Worm (Caenorhabditis elegans) whole organism, young adult: ENCODE results near the gene dyf-2.

ENCODE experiments used
- B0261.1 ChIP-seq: sonication (generic microtip); optimal IDR thresholded peaks from 2 replicates; lab custom pipeline; 2016; ENCODE audit warnings: mild to moderate bottlenecking, missing genetic modification characterization, moderate library complexity, missing compliant biosample characterization
- D2030.7 ChIP-seq: fragments of 200-800 bp; sonication (Bioruptor generic); IDR thresholded peaks from 2 replicates; pipeline ENCODE4 v1.3.6; 2022; ENCODE audit warnings: missing genetic modification reagents, missing genetic modification characterization, missing compliant biosample characterization
- F52B5.7 ChIP-seq: sonication (generic microtip); optimal IDR thresholded peaks from 2 replicates; lab custom pipeline; 2016; ENCODE audit warnings: mild to moderate bottlenecking, missing genetic modification characterization, missing compliant biosample characterization
- F55B11.4 ChIP-seq: sonication (generic microtip); optimal IDR thresholded peaks from 2 replicates; lab custom pipeline; 2016; ENCODE audit warnings: missing compliant biosample characterization, missing genetic modification characterization, borderline replicate concordance; ENCODE audit not compliant: insufficient read depth
- T26A5.8 ChIP-seq: sonication (generic microtip); optimal IDR thresholded peaks from 2 replicates; lab custom pipeline; 2016; ENCODE audit warnings: missing genetic modification characterization, missing compliant biosample characterization
- Y56A3A.18 ChIP-seq: fragments of 200-800 bp; sonication (Bioruptor generic); IDR thresholded peaks from 2 replicates; pipeline ENCODE4 v1.3.6; 2022; ENCODE audit warnings: missing genetic modification reagents, missing genetic modification characterization, missing compliant biosample characterization
- Y79H2A.3 ChIP-seq: fragments of 200-800 bp; sonication (Bioruptor generic); conservative IDR thresholded peaks from 2 replicates; pipeline ENCODE4 v1.3.6; 2022; ENCODE audit warnings: missing genetic modification reagents, missing genetic modification characterization, missing compliant biosample characterization
- Y95B8A.8 ChIP-seq: fragments of 200-800 bp; sonication (Bioruptor generic); IDR thresholded peaks from 2 replicates; pipeline ENCODE4 v1.3.6; 2022; ENCODE audit warnings: missing genetic modification reagents, missing genetic modification characterization, missing compliant biosample characterization
- bed-2 ChIP-seq: fragments of 200-800 bp; sonication (Bioruptor generic); IDR thresholded peaks from 2 replicates; pipeline ENCODE4 v1.3.6; 2022; ENCODE audit warnings: missing genetic modification reagents, missing genetic modification characterization, missing compliant biosample characterization
- ccch-3 ChIP-seq: fragments of 200-800 bp; sonication (Bioruptor generic); optimal IDR thresholded peaks from 2 replicates; lab custom pipeline; 2018; ENCODE audit warnings: mild to moderate bottlenecking, missing genetic modification characterization, missing compliant biosample characterization
- ceh-100 ChIP-seq: fragments of 200-800 bp; sonication (Bioruptor generic); IDR thresholded peaks from 2 replicates; pipeline ENCODE4 v1.3.6; 2022; ENCODE audit warnings: missing genetic modification reagents, missing genetic modification characterization, missing compliant biosample characterization
- chd-7 ChIP-seq: sonication (generic microtip); optimal IDR thresholded peaks from 2 replicates; lab custom pipeline; 2016; ENCODE audit warnings: mild to moderate bottlenecking, missing genetic modification characterization, moderate library complexity, missing compliant biosample characterization
- egl-44 ChIP-seq: fragments of 200-800 bp; sonication (Bioruptor generic); IDR thresholded peaks from 2 replicates; pipeline ENCODE4 v1.3.6; 2022; ENCODE audit warnings: missing genetic modification reagents, missing genetic modification characterization, missing compliant biosample characterization
- fkh-3 ChIP-seq: sonication (generic microtip); optimal IDR thresholded peaks from 2 replicates; lab custom pipeline; 2016; ENCODE audit warnings: mild to moderate bottlenecking, missing genetic modification characterization, missing compliant biosample characterization
- gei-17 ChIP-seq: fragments of 200-800 bp; sonication (Bioruptor generic); optimal IDR thresholded peaks from 2 replicates; lab custom pipeline; 2018; ENCODE audit warnings: mild to moderate bottlenecking, missing genetic modification characterization, missing compliant biosample characterization
- hmg-1.2 ChIP-seq: fragments of 200-800 bp; sonication (Bioruptor generic); IDR thresholded peaks from 2 replicates; pipeline ENCODE4 v1.3.6; 2022; ENCODE audit warnings: missing genetic modification reagents, missing genetic modification characterization, missing compliant biosample characterization
- hmg-20 ChIP-seq: fragments of 200-800 bp; sonication (Bioruptor generic); IDR thresholded peaks from 2 replicates; pipeline ENCODE4 v1.3.6; 2022; ENCODE audit warnings: missing genetic modification reagents, missing genetic modification characterization, missing compliant biosample characterization
- hrde-1 ChIP-seq: sonication (generic microtip); optimal IDR thresholded peaks from 2 replicates; lab custom pipeline; 2016; ENCODE audit warnings: missing genetic modification characterization, mild to moderate bottlenecking, missing compliant biosample characterization, moderate library complexity, missing genotype, missing genetic modification reagents, borderline replicate concordance
- hsf-1 ChIP-seq: fragments of 200-800 bp; sonication (Bioruptor generic); IDR thresholded peaks from 2 replicates; pipeline ENCODE4 v1.3.6; 2022; ENCODE audit warnings: missing genetic modification reagents, missing genetic modification characterization, missing compliant biosample characterization
- lag-1 ChIP-seq: fragments of 200-800 bp; sonication (Bioruptor generic); IDR thresholded peaks from 2 replicates; pipeline ENCODE4 v1.3.6; 2022; ENCODE audit warnings: missing genetic modification reagents, missing genetic modification characterization, missing compliant biosample characterization
- let-526 ChIP-seq: fragments of 200-800 bp; sonication (Bioruptor generic); IDR thresholded peaks from 2 replicates; pipeline ENCODE4 v1.3.6; 2022; ENCODE audit warnings: missing genetic modification reagents, missing genetic modification characterization, missing compliant biosample characterization
- let-607 ChIP-seq, 2 experiments: fragments of 200-800 bp in 1 of 2; sonication (Bioruptor generic) in 1 of 2; sonication (generic microtip) in 1 of 2; optimal IDR thresholded peaks; 2 replicates each; lab custom pipeline; 2016 to 2018; ENCODE audit warnings: mild to moderate bottlenecking in 2 of 2, missing compliant biosample characterization in 2 of 2, missing genetic modification characterization in 2 of 2, moderate library complexity in 2 of 2, missing genotype in 1 of 2
- lsl-1 ChIP-seq: fragments of 200-800 bp; sonication (Bioruptor generic); optimal IDR thresholded peaks from 2 replicates; lab custom pipeline; 2018; ENCODE audit warnings: mild to moderate bottlenecking, missing genetic modification characterization, moderate library complexity, missing compliant biosample characterization
- lsy-27 ChIP-seq: sonication (generic microtip); optimal IDR thresholded peaks from 2 replicates; lab custom pipeline; 2017; ENCODE audit warnings: missing genetic modification characterization, mild to moderate bottlenecking, missing compliant biosample characterization, antibody characterized with exemption, missing genotype, borderline replicate concordance; ENCODE audit not compliant: insufficient read depth
- mcd-1 ChIP-seq: fragments of 200-800 bp; sonication (Bioruptor generic); IDR thresholded peaks from 2 replicates; pipeline ENCODE4 v1.3.6; 2022; ENCODE audit warnings: missing genetic modification reagents, missing genetic modification characterization, missing compliant biosample characterization
- mxl-1 ChIP-seq: sonication (generic microtip); optimal IDR thresholded peaks from 2 replicates; lab custom pipeline; 2016; ENCODE audit warnings: missing genetic modification characterization, missing compliant biosample characterization
- nfya-2 ChIP-seq: fragments of 200-800 bp; sonication (Bioruptor generic); IDR thresholded peaks from 2 replicates; pipeline ENCODE4 v1.3.6; 2022; ENCODE audit warnings: missing genetic modification reagents, missing genetic modification characterization, missing compliant biosample characterization
- nfyb-1 ChIP-seq: fragments of 200-800 bp; sonication (Bioruptor generic); IDR thresholded peaks from 2 replicates; pipeline ENCODE4 v1.3.6; 2022; ENCODE audit warnings: missing genetic modification reagents, missing genetic modification characterization, missing compliant biosample characterization
- nhr-179 ChIP-seq: sonication (generic microtip); optimal IDR thresholded peaks from 2 replicates; lab custom pipeline; 2016; ENCODE audit warnings: mild to moderate bottlenecking, missing genetic modification characterization, missing compliant biosample characterization
- nhr-80 ChIP-seq: sonication (generic microtip); optimal IDR thresholded peaks from 2 replicates; lab custom pipeline; 2016; ENCODE audit warnings: missing genetic modification characterization, missing compliant biosample characterization
- nhr-90 ChIP-seq: sonication (generic microtip); optimal IDR thresholded peaks from 2 replicates; lab custom pipeline; 2016; ENCODE audit warnings: missing genotype, mild to moderate bottlenecking, missing genetic modification characterization, missing compliant biosample characterization
- pha-4 ChIP-seq: fragments of 150-350 bp; sonication (generic microtip); optimal IDR thresholded peaks from 2 replicates; lab custom pipeline; 2014; ENCODE audit warnings: missing biosample characterization, missing genetic modification reagents, missing genetic modification characterization
- sdz-38 ChIP-seq: sonication (generic microtip); optimal IDR thresholded peaks from 2 replicates; lab custom pipeline; 2016; ENCODE audit warnings: missing genotype, missing genetic modification characterization, missing compliant biosample characterization
- snpc-1.1 ChIP-seq: sonication (generic microtip); optimal IDR thresholded peaks from 2 replicates; lab custom pipeline; 2017; ENCODE audit warnings: missing genetic modification characterization, mild to moderate bottlenecking, missing compliant biosample characterization, antibody characterized with exemption, moderate library complexity, missing genotype, missing genetic modification reagents; ENCODE audit not compliant: insufficient read depth
- snpc-4 ChIP-seq, 5 experiments: fragments of 150-350 bp in 1 of 5; sonication (generic microtip) in 4 of 5; optimal IDR thresholded peaks; 2 replicates each; lab custom pipeline; 2014 to 2018; ENCODE audit warnings: missing genetic modification characterization in 5 of 5, missing biosample characterization in 3 of 5, antibody characterized with exemption in 2 of 5, mild to moderate bottlenecking in 2 of 5, missing compliant biosample characterization in 2 of 5, missing genotype in 2 of 5, moderate library complexity in 2 of 5, missing genetic modification reagents in 1 of 5
- somi-1 ChIP-seq: fragments of 200-800 bp; sonication (Bioruptor generic); optimal IDR thresholded peaks from 2 replicates; lab custom pipeline; 2018; ENCODE audit warnings: mild to moderate bottlenecking, missing genetic modification characterization, missing compliant biosample characterization
- tbp1 ChIP-seq: fragments of 200-800 bp; sonication (Bioruptor generic); optimal IDR thresholded peaks from 2 replicates; lab custom pipeline; 2018; ENCODE audit warnings: mild to moderate bottlenecking, missing genetic modification characterization, missing compliant biosample characterization
- unc-130 ChIP-seq: sonication (generic microtip); optimal IDR thresholded peaks from 2 replicates; lab custom pipeline; 2016; ENCODE audit warnings: missing genetic modification reagents, missing genetic modification characterization, missing compliant biosample characterization
- ztf-22 ChIP-seq: fragments of 200-800 bp; sonication (Bioruptor generic); optimal IDR thresholded peaks from 2 replicates; lab custom pipeline; 2018; ENCODE audit warnings: mild to moderate bottlenecking, missing genetic modification characterization, moderate library complexity, missing compliant biosample characterization
- ztf-25 ChIP-seq: fragments of 200-800 bp; sonication (Bioruptor generic); IDR thresholded peaks from 2 replicates; pipeline ENCODE4 v1.3.6; 2022; ENCODE audit warnings: missing genetic modification reagents, missing genetic modification characterization, missing compliant biosample characterization
- ztf-26 ChIP-seq: sonication (generic microtip); optimal IDR thresholded peaks from 2 replicates; lab custom pipeline; 2017; ENCODE audit warnings: missing genetic modification characterization, missing compliant biosample characterization
- ztf-3 ChIP-seq: fragments of 200-800 bp; sonication (Bioruptor generic); optimal IDR thresholded peaks from 2 replicates; lab custom pipeline; 2018; ENCODE audit warnings: mild to moderate bottlenecking, missing genetic modification characterization, missing compliant biosample characterization

dyf-2 gene

DNA sequence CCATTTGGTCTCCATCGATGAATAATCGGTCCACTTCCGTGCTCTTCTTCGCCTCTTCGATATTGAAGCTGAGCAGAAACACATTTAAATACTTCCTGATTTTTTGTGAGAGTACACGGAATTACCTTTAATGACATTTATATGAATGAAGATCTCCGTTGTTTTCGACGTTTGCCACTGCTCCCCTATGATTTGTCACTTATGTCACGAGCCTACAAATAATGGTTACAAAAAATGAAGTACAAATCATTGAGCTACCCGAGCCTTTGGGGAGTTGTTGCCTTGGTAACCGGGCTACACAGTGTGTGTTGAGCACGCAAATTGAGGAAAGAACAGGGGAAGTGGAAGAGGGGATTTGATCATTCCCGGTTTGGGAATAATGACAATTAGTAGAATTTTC lies at the start of gene dyf-2:
dyf-2 (minus strand) TSS at position 137 of the 400 bp plus-strand sequence.
- TF ChIP-seq lsl-1 (GFP tag; lab: Kevin White, UChicago) = no peak
- no peak for TF ChIP-seq F55B11.4

DNA sequence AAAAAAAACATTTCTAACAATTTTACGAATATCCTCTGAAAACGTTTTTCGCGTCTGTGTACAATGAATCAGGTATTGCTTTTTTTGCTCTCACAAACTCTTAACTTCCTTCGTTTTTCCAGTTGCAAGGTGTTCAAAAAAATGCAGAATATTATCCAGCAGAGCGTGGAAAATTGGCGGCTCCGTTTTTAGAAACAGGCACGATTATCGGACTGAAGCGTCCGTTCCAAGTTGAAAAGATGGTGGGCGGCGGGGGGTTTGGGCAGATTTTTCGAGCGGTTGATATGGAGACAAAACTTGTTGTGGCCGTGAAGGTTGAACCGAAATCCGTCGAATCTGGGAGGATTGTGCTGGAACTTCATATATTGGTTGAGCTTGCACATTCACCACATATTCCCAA lies 48.8 kb upstream of the dyf-2 start, which contains the start of gene W06F12.3:
W06F12.3 (plus strand) TSS at position 23 of the 400 bp plus-strand sequence.
- TF ChIP-seq nfyb-1 (GFP tag; lab: Robert Waterston, UW) (no peak), B0261.1 (tag; lab: Kevin White, UChicago) (no peak), hsf-1 (GFP tag; lab: Robert Waterston, UW) (no peak), ztf-25 (GFP tag; lab: Robert Waterston, UW) (no peak), ztf-22 (GFP tag; lab: Kevin White, UChicago) (no peak), let-526 (no peak), nhr-90 (no peak), somi-1 (GFP tag; lab: Kevin White, UChicago) (no peak), ceh-100 (GFP tag; lab: Robert Waterston, UW) (no peak), egl-44 (GFP tag; lab: Robert Waterston, UW) (no peak), hmg-1.2 (GFP tag; lab: Robert Waterston, UW) (no peak), lag-1 (GFP tag; lab: Robert Waterston, UW) (no peak), hrde-1 (tag; lab: Kevin White, UChicago) (no peak), snpc-4 (GFP tag; optimal IDR thresholded peaks at IDR 0.05; lab: Kevin White, UChicago) (no peak), snpc-4 (tag; optimal IDR thresholded peaks at IDR 0.05; lab: Kevin White, UChicago) (no peak), nfya-2 (GFP tag; lab: Robert Waterston, UW) (no peak), lsy-27 (tag; lab: Kevin White, UChicago) (no peak), Y95B8A.8 (no peak), sdz-38 (tag; lab: Kevin White, UChicago) (no peak), unc-130 (no peak), D2030.7 (GFP tag; lab: Robert Waterston, UW) (no peak)

DNA sequence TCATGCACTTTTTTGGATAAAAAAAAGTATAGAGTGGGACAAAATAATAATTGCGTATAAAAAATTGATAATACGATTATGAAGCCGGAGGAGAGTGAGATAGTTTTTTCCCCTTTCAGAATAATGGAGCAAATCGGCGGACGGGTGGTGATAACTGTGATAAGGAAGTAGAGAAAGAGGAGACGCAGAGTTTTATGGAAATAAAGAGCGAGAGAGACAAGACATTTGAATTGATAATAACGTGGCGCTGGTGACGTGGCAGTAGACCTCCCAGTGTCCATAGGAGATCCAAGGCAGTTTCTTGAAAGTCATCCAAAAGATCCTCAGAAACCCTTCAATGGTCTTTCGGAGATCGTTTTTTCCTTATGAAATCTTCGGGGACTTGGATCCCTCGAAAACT lies 47.6 kb upstream of the dyf-2 start:
- peak; percentile 74 to 90 for TF ChIP-seq let-607 (tag; optimal IDR thresholded peaks at IDR 0.05; lab: Kevin White, UChicago)
- 0 out of 2 replicates have a peak, but pooled peaks have one; percentile 13 for TF ChIP-seq nfyb-1 (GFP tag; lab: Robert Waterston, UW)
- no peak for TF ChIP-seq ztf-3 (GFP tag; lab: Kevin White, UChicago)
- peak; percentile 7 for TF ChIP-seq tbp1 (GFP tag; lab: Kevin White, UChicago)
- no peak for TF ChIP-seq hmg-20 (GFP tag; lab: Robert Waterston, UW)
- TF ChIP-seq nhr-80 (tag; lab: Kevin White, UChicago) = peak; percentile 78
- no peak for TF ChIP-seq T26A5.8

DNA sequence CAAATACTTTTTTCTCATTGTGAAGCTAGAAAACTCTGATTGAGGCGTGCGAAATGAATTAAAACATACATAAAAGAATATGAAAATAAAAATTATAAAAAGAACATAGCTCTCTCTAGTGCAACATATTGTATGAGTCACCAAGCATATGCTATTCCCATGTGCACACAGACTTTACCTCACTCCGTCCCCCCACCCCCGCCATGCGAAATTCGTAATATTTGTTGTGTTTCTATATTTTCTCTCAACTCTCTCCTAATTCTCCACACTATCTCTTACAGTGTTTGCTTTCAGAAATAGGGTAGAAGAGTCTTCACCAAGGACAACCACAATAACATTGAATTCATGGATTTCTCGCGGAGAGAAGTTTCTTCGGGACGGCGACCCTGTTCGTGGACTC lies 46.4 kb upstream of the dyf-2 start:
- TF ChIP-seq chd-7 = no peak
- TF ChIP-seq ccch-3 = no peak
- TF ChIP-seq hmg-1.2 (GFP tag; lab: Robert Waterston, UW) = peak; percentile 5; the same call in 1 of the 2 replicates
- TF ChIP-seq snpc-1.1 (tag; lab: Kevin White, UChicago) = no peak
- TF ChIP-seq, all 124 proteins: peak for 1

DNA sequence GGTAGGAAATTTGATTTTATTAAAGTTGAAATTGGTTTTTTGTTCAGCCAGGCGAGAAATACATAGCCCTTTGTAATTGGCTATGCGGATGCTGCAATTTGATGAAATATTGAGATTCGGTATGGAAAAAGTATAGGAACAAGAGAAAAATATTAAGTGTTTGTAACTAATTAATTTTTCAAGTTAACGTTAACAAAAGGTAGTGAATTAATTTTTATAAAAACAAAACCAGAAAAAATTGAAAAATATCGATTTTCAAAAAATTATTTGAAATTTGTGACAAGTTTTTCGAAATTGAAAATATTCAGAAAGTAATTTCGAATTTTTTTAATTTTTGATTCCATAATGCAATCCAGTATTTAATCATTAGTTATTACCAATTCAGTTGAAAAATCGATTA lies 45.3 kb upstream of the dyf-2 start, which contains the start of gene W06F12.2:
W06F12.2 (minus strand) TSS at position 101 of the 400 bp plus-strand sequence.
- no peak for TF ChIP-seq pha-4
- TF ChIP-seq mxl-1 (tag; lab: Kevin White, UChicago) = no peak
- TF ChIP-seq bed-2 (GFP tag; lab: Robert Waterston, UW) = no peak
- TF ChIP-seq Y56A3A.18 = no peak
- no peak for TF ChIP-seq tbp1 (GFP tag; lab: Kevin White, UChicago)
- TF ChIP-seq ztf-26 (tag; lab: Kevin White, UChicago) = no peak
- TF ChIP-seq sdz-38 (tag; lab: Kevin White, UChicago) = no peak
- no peak for TF ChIP-seq snpc-1.1 (tag; lab: Kevin White, UChicago)
- no peak for TF ChIP-seq Y79H2A.3 (GFP tag; lab: Robert Waterston, UW)
- no peak for TF ChIP-seq nhr-179 (tag; lab: Kevin White, UChicago)
- no peak for TF ChIP-seq fkh-3 (tag; lab: Kevin White, UChicago)
- no peak for TF ChIP-seq mcd-1 (GFP tag; lab: Robert Waterston, UW)
- TF ChIP-seq hmg-1.2 (GFP tag; lab: Robert Waterston, UW) = no peak
- no peak for TF ChIP-seq gei-17 (GFP tag; lab: Kevin White, UChicago)
- TF ChIP-seq F52B5.7 (tag; lab: Kevin White, UChicago) = no peak
